Fruit fly (Drosophila melanogaster): Measurements from ENCODE around the gene sfl.

sfl gene

DNA sequence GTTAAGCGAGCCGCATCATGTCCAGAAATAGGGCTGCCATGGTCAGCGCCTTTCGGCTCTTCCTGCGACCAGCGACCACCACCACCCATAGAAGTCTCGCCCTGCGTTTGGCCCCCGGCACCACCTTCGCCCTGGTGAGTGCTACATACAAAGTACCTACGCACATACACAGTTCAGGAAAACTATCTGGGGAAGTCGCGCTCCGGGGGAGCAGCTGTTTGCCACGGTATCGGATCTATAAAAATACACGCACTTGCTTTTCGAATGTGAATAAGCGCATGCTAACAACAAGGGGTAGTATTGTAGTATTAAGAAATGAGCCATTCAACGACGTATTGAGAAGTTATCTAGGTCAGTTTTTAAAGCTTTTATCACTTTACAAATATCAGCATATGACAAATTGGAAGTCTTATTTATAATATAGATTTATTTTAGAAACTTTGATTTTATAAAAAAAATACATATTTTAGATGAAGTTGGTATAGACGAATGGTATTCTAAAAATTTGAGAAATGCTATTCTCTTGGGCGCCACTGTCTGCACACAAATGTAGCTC, 56.4 kb downstream of the sfl start (continued):
- TF ChIP-seq CG4424 (GFP tag; optimal IDR thresholded peaks at IDR 0.05): peak; percentile 35
- TF ChIP-seq Dfd (GFP tag; optimal IDR thresholded peaks at IDR 0.05): no peak
- no peak for TF ChIP-seq yki (optimal IDR thresholded peaks at IDR 0.05)
- peak; percentile 55 for TF ChIP-seq Fer3 (tag; optimal IDR thresholded peaks at IDR 0.05)
- no peak for TF ChIP-seq crp (GFP tag; optimal IDR thresholded peaks at IDR 0.05)
- TF ChIP-seq shn (GFP tag; optimal IDR thresholded peaks at IDR 0.05): no peak
- TF ChIP-seq Xrp1 (GFP tag; IDR thresholded peaks at IDR 0.05): peak; percentile 59
- no peak for TF ChIP-seq ems (GFP tag; optimal IDR thresholded peaks at IDR 0.05)
- no peak for TF ChIP-seq usp (GFP tag; optimal IDR thresholded peaks at IDR 0.05)
- TF ChIP-seq Doc2 (GFP tag; IDR thresholded peaks at IDR 0.05): no peak
- peak; percentile 37 for TF ChIP-seq CG10431 (GFP tag; optimal IDR thresholded peaks at IDR 0.05)
- TF ChIP-seq CG15601 (tag; optimal IDR thresholded peaks at IDR 0.05): peak; percentile 61
- no peak for TF ChIP-seq D (optimal IDR thresholded peaks at IDR 0.05)
- peak; percentile 41 for TF ChIP-seq D (GFP tag; optimal IDR thresholded peaks at IDR 0.05)
- no peak for TF ChIP-seq wek (GFP tag; optimal IDR thresholded peaks at IDR 0.05)
- TF ChIP-seq Hmr (GFP tag; optimal IDR thresholded peaks at IDR 0.05): peak; percentile 68
- no peak for TF ChIP-seq crc (GFP tag; optimal IDR thresholded peaks at IDR 0.05)
- TF ChIP-seq CG5245 (GFP tag; optimal IDR thresholded peaks at IDR 0.05): no peak
- TF ChIP-seq Lim3 (GFP tag; IDR thresholded peaks at IDR 0.05): no peak
- TF ChIP-seq tio (GFP tag; optimal IDR thresholded peaks at IDR 0.05): peak; percentile 59
- no peak for TF ChIP-seq CG12071 (GFP tag; optimal IDR thresholded peaks at IDR 0.05)
- TF ChIP-seq seq (GFP tag; IDR thresholded peaks at IDR 0.05): peak; percentile 34; the same call in 1 of the 2 replicates
- no peak for TF ChIP-seq corto (GFP tag; optimal IDR thresholded peaks at IDR 0.05)
- peak; percentile 91 for TF ChIP-seq Ets65A (GFP tag)
- TF ChIP-seq CG16813 (GFP tag; IDR thresholded peaks at IDR 0.05; ENCODE audit: partially characterized antibody): no peak
- TF ChIP-seq CG8281 (tag; optimal IDR thresholded peaks at IDR 0.05): no peak
- TF ChIP-seq CG7745 (tag; optimal IDR thresholded peaks at IDR 0.05): no peak
- TF ChIP-seq CG12299 (tag; optimal IDR thresholded peaks at IDR 0.05): no peak
- peak; percentile 51 for TF ChIP-seq gcm (GFP tag; optimal IDR thresholded peaks at IDR 0.05)
- peak; percentile 48 for TF ChIP-seq CG13296 (GFP tag; optimal IDR thresholded peaks at IDR 0.05)
- peak; percentile 20 for TF ChIP-seq CG6854 (GFP tag; optimal IDR thresholded peaks at IDR 0.05)
- TF ChIP-seq Usf (GFP tag; optimal IDR thresholded peaks at IDR 0.05): peak; percentile 5
- TF ChIP-seq CG8290 (GFP tag; optimal IDR thresholded peaks at IDR 0.05): no peak
- TF ChIP-seq CG8290 (tag; optimal IDR thresholded peaks at IDR 0.05): no peak
- no peak for TF ChIP-seq Elba2 (GFP tag; optimal IDR thresholded peaks at IDR 0.05)
- TF ChIP-seq unc-4 (GFP tag; IDR thresholded peaks at IDR 0.05; ENCODE audit: partially characterized antibody): no peak
- TF ChIP-seq CG11696 (GFP tag; IDR thresholded peaks at IDR 0.05): peak; percentile 89
- no peak for TF ChIP-seq cg (GFP tag; optimal IDR thresholded peaks at IDR 0.05)
- TF ChIP-seq NC2α (GFP tag; optimal IDR thresholded peaks at IDR 0.05): no peak
- peak; percentile 51 for TF ChIP-seq CG1602 (GFP tag; optimal IDR thresholded peaks at IDR 0.05)
- TF ChIP-seq CG8089 (GFP tag; optimal IDR thresholded peaks at IDR 0.05): no peak
- no peak for TF ChIP-seq CG11247 (GFP tag; IDR thresholded peaks at IDR 0.05)
- no peak for TF ChIP-seq Nf-YA (GFP tag; IDR thresholded peaks at IDR 0.05)
- peak; percentile 76 for TF ChIP-seq CG7839 (tag; optimal IDR thresholded peaks at IDR 0.05)
- TF ChIP-seq sd (tag; optimal IDR thresholded peaks at IDR 0.05): peak; percentile 7
- no peak for TF ChIP-seq grn (GFP tag; optimal IDR thresholded peaks at IDR 0.05)
- peak; percentile 42; the same call in 1 of the 2 replicates for TF ChIP-seq E2f2 (GFP tag; IDR thresholded peaks at IDR 0.05)
- peak; percentile 62; the same call in 1 of the 2 replicates for TF ChIP-seq stc (GFP tag; IDR thresholded peaks at IDR 0.05)
- TF ChIP-seq Dip2 (GFP tag; IDR thresholded peaks at IDR 0.05): no peak
- no peak for TF ChIP-seq CG3726 (GFP tag; IDR thresholded peaks at IDR 0.05)
- no peak for TF ChIP-seq CG8359 (GFP tag; optimal IDR thresholded peaks at IDR 0.05; ENCODE audit: borderline replicate concordance)
- TF ChIP-seq Hr78 (GFP tag; optimal IDR thresholded peaks at IDR 0.05): peak in 1 of 2 experiments; percentile 30
